Worm (Caenorhabditis elegans) whole organism, L3 larva: ENCODE results near the gene clec-240.

Source experiments
- aly-2 ChIP-seq: fragments of 150-350 bp; optimal IDR thresholded peaks from 2 replicates; lab custom pipeline; 2014; ENCODE audit warnings: missing biosample characterization, missing genetic modification characterization
- mml-1 ChIP-seq: fragments of 150-350 bp; sonication (generic microtip); optimal IDR thresholded peaks from 3 replicates; lab custom pipeline; 2014; ENCODE audit warnings: missing biosample characterization, missing genetic modification characterization
- ztf-11 ChIP-seq: fragments of 150-350 bp; optimal IDR thresholded peaks from 2 replicates; lab custom pipeline; 2014; ENCODE audit warnings: missing biosample characterization, missing genetic modification characterization

- TF ChIP-seq aly-2: no peak
- no peak for TF ChIP-seq mml-1 (tag; lab: Kevin White, UChicago)
- no peak for TF ChIP-seq ztf-11 (tag; lab: Kevin White, UChicago)
These were observed 7.0 kb downstream of the clec-240 start, which contains the start of gene srh-97 for ce11 chrV:17016787-17017186.
